Fruit fly (Drosophila melanogaster): Measurements from ENCODE around the gene CG31219.

CG31219 gene

DNA sequence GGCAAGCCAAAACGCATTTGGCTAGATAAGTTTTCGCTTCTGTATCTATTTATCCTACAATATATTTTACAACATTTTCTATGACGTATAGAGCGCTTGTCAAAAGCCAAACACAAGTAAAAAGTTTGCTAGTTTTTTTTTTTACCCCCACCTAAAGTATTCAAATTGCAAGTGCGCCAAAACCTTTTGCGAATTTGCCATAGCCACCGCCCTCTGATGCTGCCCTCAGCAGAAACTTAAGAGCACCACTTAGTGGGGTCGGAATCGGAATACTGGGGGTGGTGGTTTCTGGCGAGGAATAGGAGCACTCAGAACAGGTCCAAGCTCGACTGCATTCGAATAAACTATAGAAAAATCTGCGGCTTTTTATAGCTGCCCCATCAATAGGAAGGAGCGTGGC is 6.9 kb downstream of the CG31219 start, which contains the start of gene CG6184:
Gene CG6184, minus strand, starts transcription at position 101 of the 400 bp plus-strand sequence.
- no peak for TF ChIP-seq Myc (optimal IDR thresholded peaks at IDR 0.05)
- TF ChIP-seq h (optimal IDR thresholded peaks at IDR 0.05), result no peak
- no peak for TF ChIP-seq psq (optimal IDR thresholded peaks at IDR 0.05)
- no peak for TF ChIP-seq Sin3A (optimal IDR thresholded peaks at IDR 0.05)
- no peak for TF ChIP-seq ttk (optimal IDR thresholded peaks at IDR 0.05)

- TF ChIP-seq psq (optimal IDR thresholded peaks at IDR 0.05) (no peak), Myc (optimal IDR thresholded peaks at IDR 0.05) (no peak), h (optimal IDR thresholded peaks at IDR 0.05) (no peak), insv (optimal IDR thresholded peaks at IDR 0.05) (no peak), Sin3A (optimal IDR thresholded peaks at IDR 0.05) (no peak), ttk (optimal IDR thresholded peaks at IDR 0.05) (no peak)
Observed at dm6 chr3R:19659448-19659847, 8.6 kb downstream of the CG31219 start, which contains the start of gene ort. Gene ort, plus strand, starts transcription at chr3R:19659748.

- TF ChIP-seq psq (optimal IDR thresholded peaks at IDR 0.05), result no peak
- no peak for TF ChIP-seq Myc (optimal IDR thresholded peaks at IDR 0.05)
- TF ChIP-seq h (optimal IDR thresholded peaks at IDR 0.05), result no peak
- no peak for TF ChIP-seq ttk (optimal IDR thresholded peaks at IDR 0.05)
- TF ChIP-seq Sin3A (optimal IDR thresholded peaks at IDR 0.05), result no peak
- no peak for TF ChIP-seq insv (optimal IDR thresholded peaks at IDR 0.05)
Observed at dm6 chr3R:19664713-19665112, 13.9 kb downstream of the CG31219 start, which contains the start of gene CG7432. Gene CG7432, plus strand, starts transcription at chr3R:19665007.

DNA sequence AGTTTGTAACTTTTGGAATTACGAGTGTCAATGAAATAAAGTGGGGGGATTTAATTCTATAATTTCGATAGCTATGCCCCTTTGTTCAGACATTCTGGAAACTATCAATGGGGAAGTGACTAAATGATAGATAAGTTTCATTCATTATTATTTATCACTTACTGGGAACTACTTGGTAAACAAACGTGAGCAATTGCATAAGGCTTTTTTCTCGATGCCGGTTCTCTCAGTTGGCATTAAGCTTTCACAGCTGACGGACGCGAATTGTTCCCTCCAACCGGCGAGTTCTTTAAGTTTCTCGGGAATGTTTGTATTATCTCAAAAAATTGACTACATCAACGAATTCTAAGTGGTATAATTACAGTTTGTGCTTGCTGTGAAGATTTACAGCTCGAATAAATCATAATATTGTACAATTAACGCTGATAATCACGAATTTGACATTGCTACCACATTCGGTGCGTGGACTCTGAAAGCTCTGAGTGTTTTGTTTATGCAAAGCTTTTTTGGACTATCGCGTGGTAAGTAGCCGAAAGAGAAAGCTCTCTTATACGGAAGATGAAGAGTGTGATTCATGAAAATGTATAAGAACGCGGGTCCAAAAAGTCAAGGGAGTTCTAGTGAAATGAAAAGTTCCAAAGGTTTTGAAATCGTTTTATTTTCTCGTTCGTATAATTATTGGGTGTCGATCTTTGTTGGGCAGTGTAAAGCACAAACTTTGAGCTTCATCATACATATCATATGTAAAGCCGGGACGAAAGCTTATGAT is 20.6 kb downstream of the CG31219 start, which contains the start of gene Naam:
Gene Naam, plus strand, starts transcription at position 228 of the 769 bp plus-strand sequence.
- TF ChIP-seq ttk (optimal IDR thresholded peaks at IDR 0.05) (no peak), psq (optimal IDR thresholded peaks at IDR 0.05) (no peak), h (optimal IDR thresholded peaks at IDR 0.05) (no peak), Myc (optimal IDR thresholded peaks at IDR 0.05) (no peak), Sin3A (optimal IDR thresholded peaks at IDR 0.05) (no peak), insv (optimal IDR thresholded peaks at IDR 0.05) (no peak)

DNA sequence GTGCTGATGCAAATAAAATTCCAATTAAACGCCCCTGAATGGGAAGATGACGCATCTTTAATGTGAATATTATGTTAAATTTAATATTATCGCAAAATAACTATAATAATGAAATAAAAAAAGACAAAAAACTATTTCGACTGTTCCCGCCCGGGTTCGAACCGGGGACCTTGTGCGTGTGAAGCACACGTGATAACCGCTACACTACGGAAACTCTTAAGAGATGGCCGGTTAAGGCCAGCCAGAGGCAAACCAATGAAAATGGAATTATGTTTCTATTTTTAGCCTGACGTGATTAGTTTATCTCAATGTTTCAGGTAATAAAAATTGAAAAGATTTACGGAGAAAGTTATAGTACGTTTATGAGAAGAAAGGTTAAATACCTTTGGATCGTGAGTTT is 21.3 kb downstream of the CG31219 start:
- TF ChIP-seq insv (optimal IDR thresholded peaks at IDR 0.05) (no peak), Myc (optimal IDR thresholded peaks at IDR 0.05) (no peak), ttk (optimal IDR thresholded peaks at IDR 0.05) (no peak), psq (optimal IDR thresholded peaks at IDR 0.05) (no peak), Sin3A (optimal IDR thresholded peaks at IDR 0.05) (no peak), h (optimal IDR thresholded peaks at IDR 0.05) (no peak)

- TF ChIP-seq ttk (optimal IDR thresholded peaks at IDR 0.05) (no peak), Sin3A (optimal IDR thresholded peaks at IDR 0.05) (no peak), h (optimal IDR thresholded peaks at IDR 0.05) (no peak), Myc (optimal IDR thresholded peaks at IDR 0.05) (no peak)
Observed at dm6 chr3R:19672905-19673304, 22.1 kb downstream of the CG31219 start.

dm6 chr3R:19679832-19680231 is 29.0 kb downstream of the CG31219 start:
- TF ChIP-seq ttk (optimal IDR thresholded peaks at IDR 0.05), result no peak
- no peak for TF ChIP-seq insv (optimal IDR thresholded peaks at IDR 0.05)
- TF ChIP-seq Myc (optimal IDR thresholded peaks at IDR 0.05), result no peak
- TF ChIP-seq h (optimal IDR thresholded peaks at IDR 0.05), result no peak
- no peak for TF ChIP-seq psq (optimal IDR thresholded peaks at IDR 0.05)
- no peak for TF ChIP-seq Sin3A (optimal IDR thresholded peaks at IDR 0.05)

dm6 chr3R:19682424-19682823 is 31.6 kb downstream of the CG31219 start:
- TF ChIP-seq h (optimal IDR thresholded peaks at IDR 0.05) (no peak), Sin3A (optimal IDR thresholded peaks at IDR 0.05) (no peak), Myc (optimal IDR thresholded peaks at IDR 0.05) (no peak), psq (optimal IDR thresholded peaks at IDR 0.05) (no peak), ttk (optimal IDR thresholded peaks at IDR 0.05) (no peak), insv (optimal IDR thresholded peaks at IDR 0.05) (no peak)
